Worm (Caenorhabditis elegans): ENCODE measurements around the gene nmy-1.

Gene nmy-1

ce11 chrX:2946508-2947005 lies 37.2 kb downstream of the nmy-1 start, which contains the start of the genes Y41G9A.10 and Y41G9A.5:
Gene Y41G9A.10, minus strand, starts transcription at chrX:2946558.
Gene Y41G9A.5, plus strand, starts transcription at chrX:2946667.
- TF ChIP-seq C38D4.7 (GFP tag; optimal IDR thresholded peaks at IDR 0.05) = no peak
- no peak for TF ChIP-seq ceh-14 (tag; optimal IDR thresholded peaks at IDR 0.05)
- no peak for TF ChIP-seq che-1 (tag; optimal IDR thresholded peaks at IDR 0.05)
- TF ChIP-seq eyg-1 (tag; optimal IDR thresholded peaks at IDR 0.05) = no peak
- no peak for TF ChIP-seq ztf-16 (tag; optimal IDR thresholded peaks at IDR 0.05)
- TF ChIP-seq lim-6 (tag; optimal IDR thresholded peaks at IDR 0.05) = no peak
- TF ChIP-seq dve-1 (tag; optimal IDR thresholded peaks at IDR 0.05) = no peak
- no peak for TF ChIP-seq gmeb-2 (tag; optimal IDR thresholded peaks at IDR 0.05)
- no peak for TF ChIP-seq pros-1 (tag; optimal IDR thresholded peaks at IDR 0.05)
- no peak for TF ChIP-seq ceh-31 (tag; optimal IDR thresholded peaks at IDR 0.05)
- no peak for TF ChIP-seq fax-1 (tag; optimal IDR thresholded peaks at IDR 0.05)
- TF ChIP-seq nfya-1 (tag; optimal IDR thresholded peaks at IDR 0.05) = no peak
- TF ChIP-seq hlh-8 (tag; optimal IDR thresholded peaks at IDR 0.05) = no peak
- TF ChIP-seq elt-2 (tag; optimal IDR thresholded peaks at IDR 0.05) = no peak
- no peak for TF ChIP-seq tbx-2 (tag; optimal IDR thresholded peaks at IDR 0.05)
- TF ChIP-seq unc-3 (GFP tag; conservative IDR thresholded peaks at IDR 0.05) = no peak
- no peak for TF ChIP-seq unc-3 (tag; optimal IDR thresholded peaks at IDR 0.05)
- TF ChIP-seq ceh-6 (GFP tag; optimal IDR thresholded peaks at IDR 0.05) = no peak

ce11 chrX:2950234-2950633 lies 40.9 kb downstream of the nmy-1 start:
- TF ChIP-seq C08G9.2 (tag; optimal IDR thresholded peaks at IDR 0.05) (no peak), ceh-18 (tag; optimal IDR thresholded peaks at IDR 0.05) (peak; percentile 61), unc-55 (GFP tag; optimal IDR thresholded peaks at IDR 0.05) (peak; percentile 41)

- TF ChIP-seq hlh-8 (tag; optimal IDR thresholded peaks at IDR 0.05) (no peak), tbx-7 (tag; optimal IDR thresholded peaks at IDR 0.05) (no peak), syd-9 (tag; optimal IDR thresholded peaks at IDR 0.05) (no peak), unc-42 (tag; optimal IDR thresholded peaks at IDR 0.05) (peak; percentile 64)
These were observed 44.2 kb downstream of the nmy-1 start for ce11 chrX:2953522-2954032.

ce11 chrX:2955628-2956027 lies 46.3 kb downstream of the nmy-1 start:
- TF ChIP-seq rnt-1 (tag; optimal IDR thresholded peaks at IDR 0.05) = no peak

- TF ChIP-seq unc-3 (GFP tag; conservative IDR thresholded peaks at IDR 0.05) (no peak), unc-3 (tag; optimal IDR thresholded peaks at IDR 0.05) (peak; percentile 18), pha-4 (tag; optimal IDR thresholded peaks at IDR 0.05) (no peak), K02D7.2 (tag; optimal IDR thresholded peaks at IDR 0.05) (no peak), lin-11 (tag; optimal IDR thresholded peaks at IDR 0.05) (no peak), ceh-30 (tag; optimal IDR thresholded peaks at IDR 0.05) (no peak)
These were observed 48.2 kb downstream of the nmy-1 start, which contains the start of gene gbb-1 for ce11 chrX:2957446-2957985. Gene gbb-1, plus strand, starts transcription at chrX:2957935.

ce11 chrX:2960703-2961102 lies 51.4 kb downstream of the nmy-1 start:
- TF ChIP-seq npax-4 (tag; optimal IDR thresholded peaks at IDR 0.05) (no peak), odd-2 (tag; optimal IDR thresholded peaks at IDR 0.05) (no peak), ceh-2 (tag; optimal IDR thresholded peaks at IDR 0.05) (no peak), ceh-14 (tag; optimal IDR thresholded peaks at IDR 0.05) (no peak), rnt-1 (tag; optimal IDR thresholded peaks at IDR 0.05) (no peak)
